Fruit fly (Drosophila melanogaster): ENCODE results near the gene Arr2.

Arr2 gene

DNA sequence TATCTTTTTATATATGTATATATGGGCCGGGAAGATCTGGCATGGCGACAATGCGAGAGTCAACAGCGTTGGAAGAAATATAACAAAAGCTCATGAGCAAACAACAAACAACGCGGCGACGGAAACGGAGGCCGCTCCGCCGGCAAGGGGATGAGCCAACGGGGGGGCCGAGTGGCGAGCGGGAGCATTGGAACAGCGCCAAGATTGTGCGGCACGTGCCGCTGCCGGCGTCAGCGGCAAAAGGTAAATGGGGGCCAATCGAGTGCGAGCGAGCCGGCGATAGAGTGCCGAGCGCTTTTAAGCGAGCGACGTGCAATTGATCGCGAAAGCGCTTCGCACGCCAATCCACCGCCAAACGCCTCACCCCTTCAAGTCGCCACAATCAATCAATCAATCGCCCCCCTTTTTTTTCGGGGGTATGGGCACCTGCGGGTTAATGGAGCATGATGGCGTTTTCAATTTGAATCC, 47.8 kb upstream of the Arr2 start (continued):
- TF ChIP-seq Blimp-1 (GFP tag; optimal IDR thresholded peaks at IDR 0.05) (peak; percentile 6), CG4318 (GFP tag; optimal IDR thresholded peaks at IDR 0.05) (no peak), CG15336 (GFP tag; IDR thresholded peaks at IDR 0.05) (0 out of 2 replicates have a peak, but pooled peaks have one; percentile 20), Sox15 (GFP tag; optimal IDR thresholded peaks at IDR 0.05) (no peak), Met (GFP tag; optimal IDR thresholded peaks at IDR 0.05) (peak; percentile 77), Smox (GFP tag; optimal IDR thresholded peaks at IDR 0.05) (no peak), Hr38 (GFP tag; optimal IDR thresholded peaks at IDR 0.05) (no peak), CG11902 (GFP tag; optimal IDR thresholded peaks at IDR 0.05) (no peak), OdsH (GFP tag; optimal IDR thresholded peaks at IDR 0.05) (no peak), CG11294 (GFP tag; IDR thresholded peaks at IDR 0.05) (no peak), ss (GFP tag; optimal IDR thresholded peaks at IDR 0.05) (peak; percentile 43 to 70), dac (GFP tag; optimal IDR thresholded peaks at IDR 0.05) (no peak), Eip93F (GFP tag; optimal IDR thresholded peaks at IDR 0.05) (peak; percentile 12), fkh (GFP tag; optimal IDR thresholded peaks at IDR 0.05) (peak; percentile 99), lz (GFP tag; optimal IDR thresholded peaks at IDR 0.05) (no peak), CG32006 (GFP tag; optimal IDR thresholded peaks at IDR 0.05) (peak; percentile 19), CG7368 (GFP tag; optimal IDR thresholded peaks at IDR 0.05) (no peak), svp (GFP tag) (peak; percentile 98), acj6 (GFP tag; optimal IDR thresholded peaks at IDR 0.05) (peak; percentile 28), Hr39 (GFP tag; optimal IDR thresholded peaks at IDR 0.05) (no peak), spab (GFP tag; optimal IDR thresholded peaks at IDR 0.05) (peak; percentile 36), Sox102F (GFP tag; optimal IDR thresholded peaks at IDR 0.05) (peak; percentile 13), CG6808 (GFP tag; optimal IDR thresholded peaks at IDR 0.05) (peak; percentile 56), Eip78C (GFP tag) (peak; percentile 83), topi (GFP tag; optimal IDR thresholded peaks at IDR 0.05) (peak; percentile 33), Eip75B (GFP tag; optimal IDR thresholded peaks at IDR 0.05) (peak; percentile 2)

DNA sequence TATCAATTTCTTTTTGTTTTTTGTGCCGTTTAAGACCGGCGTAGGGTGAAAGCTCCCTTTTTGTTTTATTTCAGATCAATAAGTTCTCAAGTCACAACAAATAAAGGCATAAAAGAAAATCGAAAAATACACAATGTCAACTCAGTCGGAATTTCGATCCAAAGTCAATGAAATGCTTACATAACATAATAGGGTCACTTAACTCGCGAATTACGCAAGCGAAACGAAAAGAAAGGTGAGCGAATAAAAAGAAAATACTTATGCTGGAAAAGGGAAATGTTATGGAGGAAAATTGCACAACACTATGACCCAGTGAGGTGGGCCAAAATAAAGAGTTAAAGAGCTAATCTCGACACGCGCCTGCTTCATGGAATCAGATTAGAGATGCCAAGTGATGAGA, 47.2 kb upstream of the Arr2 start:
- TF ChIP-seq CG3919 (GFP tag; optimal IDR thresholded peaks at IDR 0.05) (no peak), CG6792 (GFP tag; optimal IDR thresholded peaks at IDR 0.05) (no peak)

- TF ChIP-seq Sox14 (GFP tag; optimal IDR thresholded peaks at IDR 0.05) (no peak), ss (GFP tag; optimal IDR thresholded peaks at IDR 0.05) (no peak), CG32006 (GFP tag; optimal IDR thresholded peaks at IDR 0.05) (peak; percentile 39), CG8632 (GFP tag; optimal IDR thresholded peaks at IDR 0.05) (no peak), Met (GFP tag; optimal IDR thresholded peaks at IDR 0.05) (no peak), fkh (GFP tag; optimal IDR thresholded peaks at IDR 0.05) (peak; percentile 43), CG11762 (GFP tag; optimal IDR thresholded peaks at IDR 0.05; ENCODE audit: insufficient read depth) (no peak), Eip78C (GFP tag) (peak; percentile 50), dac (GFP tag; optimal IDR thresholded peaks at IDR 0.05) (peak; percentile 33), pdm3 (GFP tag; optimal IDR thresholded peaks at IDR 0.05) (no peak), CG15336 (GFP tag; IDR thresholded peaks at IDR 0.05) (peak; percentile 68), eg (GFP tag; IDR thresholded peaks at IDR 0.05) (peak; percentile 71), CG8119 (GFP tag; IDR thresholded peaks at IDR 0.05) (peak; percentile 72), topi (GFP tag; optimal IDR thresholded peaks at IDR 0.05) (no peak), CG6276 (GFP tag; optimal IDR thresholded peaks at IDR 0.05) (peak; percentile 85), CG6163 (GFP tag; IDR thresholded peaks at IDR 0.05) (0 out of 3 replicates have a peak, but pooled peaks have one; percentile 32), Ets96B (tag; optimal IDR thresholded peaks at IDR 0.05) (no peak)
Measured at dm6 chr3L:8693558-8694502, 45.1 kb upstream of the Arr2 start.

Measured in whole organism, prepupa.